Fruit fly (Drosophila melanogaster) whole organism: ENCODE measurements around the gene Serinc.

Experiments
- Dll ChIP-seq: fragments of >200 bp; optimal IDR thresholded peaks from 2 replicates; lab custom pipeline; 2017
- psq ChIP-seq: fragments of >200 bp; optimal IDR thresholded peaks from 2 replicates; lab custom pipeline; 2017

DNA sequence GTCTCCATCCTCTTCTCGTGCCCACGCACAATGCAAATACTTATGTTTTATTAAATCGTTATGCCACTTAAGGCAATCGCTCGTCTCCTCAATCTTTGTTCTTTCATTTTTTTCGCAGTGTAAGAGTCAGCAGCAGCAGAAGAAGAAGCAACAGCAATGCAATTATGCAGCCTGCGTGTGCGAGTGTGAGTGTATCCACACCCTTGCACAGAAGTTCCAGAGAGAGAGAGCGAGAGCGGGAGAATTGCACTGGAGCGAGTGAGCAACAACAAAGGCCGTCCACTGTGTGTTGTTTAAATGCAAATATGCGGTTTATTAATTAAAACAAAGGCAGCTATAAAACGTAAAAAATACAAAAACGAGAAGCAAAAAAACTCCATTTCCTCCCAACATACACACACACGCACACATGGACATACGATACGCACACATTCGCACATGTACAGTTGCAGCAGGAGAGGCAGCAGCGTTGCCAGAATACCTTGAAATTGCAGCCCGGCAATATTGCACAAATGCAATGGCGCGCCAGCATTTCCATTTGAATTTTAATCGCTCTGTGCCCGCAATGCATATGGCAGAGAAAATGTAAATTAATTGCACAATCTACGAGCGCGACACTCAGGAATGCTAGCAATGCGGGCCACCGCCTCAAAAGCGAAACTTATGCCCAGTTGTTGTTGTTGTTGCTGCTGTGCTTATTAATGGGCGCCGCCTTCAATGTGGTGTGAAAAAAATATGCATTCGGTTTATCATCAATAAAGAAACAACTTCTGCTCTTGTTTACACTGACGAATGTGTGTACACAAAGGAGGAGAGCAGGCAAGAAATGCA, 3.7 kb upstream of the Serinc start:
- TF ChIP-seq psq (lab: Kevin White, UChicago), result no peak
- TF ChIP-seq Dll, result no peak
